Fruit fly (Drosophila melanogaster) whole organism, prepupa: ENCODE data around the gene CG8419.

Source experiments
- Eip75B ChIP-seq: fragments of 200-800 bp; sonication (Bioruptor generic); optimal IDR thresholded peaks from 3 replicates; lab custom pipeline; 2016; ENCODE audit warnings: missing biosample characterization, missing genetic modification characterization
- Hr4 ChIP-seq: fragments of 200-800 bp; sonication (Bioruptor generic); optimal IDR thresholded peaks from 3 replicates; lab custom pipeline; 2016; ENCODE audit warnings: missing biosample characterization, missing genetic modification characterization
- Sox102F ChIP-seq: fragments of 200-800 bp; sonication (Bioruptor generic); optimal IDR thresholded peaks from 2 replicates; lab custom pipeline; 2016; ENCODE audit warnings: missing biosample characterization, mild to moderate bottlenecking, missing genetic modification characterization
- Sox14 ChIP-seq: fragments of 200-800 bp; sonication (Bioruptor generic); optimal IDR thresholded peaks from 3 replicates; lab custom pipeline; 2016; ENCODE audit warnings: missing biosample characterization, missing genetic modification characterization
- dac ChIP-seq: fragments of 200-800 bp; sonication (Bioruptor generic); optimal IDR thresholded peaks from 2 replicates; lab custom pipeline; 2017; ENCODE audit warnings: missing biosample characterization, mild to moderate bottlenecking, missing genetic modification characterization

dm6 chr2L:8163025-8163351, 43.0 kb upstream of the CG8419 start, which contains the start of gene Piezo:
- TF ChIP-seq Eip75B (GFP tag; lab: Kevin White, UChicago) (no peak), Sox14 (GFP tag; lab: Kevin White, UChicago) (no peak), Hr4 (GFP tag; lab: Kevin White, UChicago) (no peak), Sox102F (GFP tag; lab: Kevin White, UChicago) (no peak), dac (GFP tag; lab: Kevin White, UChicago) (no peak)
